Fruit fly (Drosophila melanogaster) whole organism, embryonic: ENCODE results near the gene qjt.

Experiments
- Ada2b ChIP-seq: fragments of 200-800 bp; sonication (Bioruptor generic); IDR thresholded peaks from 2 replicates; pipeline ENCODE4 v1.3.6; 2022; ENCODE audit warnings: missing biosample characterization, missing genetic modification characterization
- Atf-2 ChIP-seq: fragments of 200-800 bp; sonication (Bioruptor generic); optimal IDR thresholded peaks from 2 replicates; lab custom pipeline; 2016; ENCODE audit warnings: missing biosample characterization, missing genetic modification characterization
- Atf3 ChIP-seq: fragments of 200-800 bp; sonication (Bioruptor generic); optimal IDR thresholded peaks from 3 replicates; lab custom pipeline; 2016; ENCODE audit warnings: missing biosample characterization, missing genetic modification characterization
- B-H1 ChIP-seq: fragments of 200-800 bp; sonication (Bioruptor generic); IDR thresholded peaks from 3 replicates; pipeline ENCODE4 v1.3.6; 2022; ENCODE audit warnings: missing biosample characterization, missing genetic modification characterization
- Bdp1 ChIP-seq: fragments of 200-800 bp; sonication (Bioruptor generic); optimal IDR thresholded peaks from 3 replicates; lab custom pipeline; 2016; ENCODE audit warnings: missing biosample characterization, missing genetic modification characterization
- CG10209 ChIP-seq: fragments of 200-800 bp; sonication (Bioruptor generic); optimal IDR thresholded peaks from 3 replicates; lab custom pipeline; 2017; ENCODE audit warnings: missing biosample characterization, mild to moderate bottlenecking, missing genetic modification characterization, missing genetic modification reagents
- CG10543 ChIP-seq: fragments of 200-800 bp; sonication (Bioruptor generic); optimal IDR thresholded peaks from 3 replicates; lab custom pipeline; 2017; ENCODE audit warnings: missing biosample characterization, mild to moderate bottlenecking, missing genetic modification characterization, moderate library complexity
- CG11504 ChIP-seq: fragments of 200-800 bp; sonication (Bioruptor generic); optimal IDR thresholded peaks from 3 replicates; lab custom pipeline; 2019; ENCODE audit warnings: missing biosample characterization, mild to moderate bottlenecking, missing genetic modification characterization, moderate library complexity
- CG11695 ChIP-seq: fragments of 200-800 bp; sonication (Bioruptor generic); IDR thresholded peaks from 3 replicates; pipeline ENCODE4 v1.3.6; 2022; ENCODE audit warnings: missing biosample characterization, missing genetic modification characterization
- CG11696 ChIP-seq: fragments of 200-800 bp; sonication (Bioruptor generic); IDR thresholded peaks from 2 replicates; pipeline ENCODE4 v1.3.6; 2022; ENCODE audit warnings: missing biosample characterization, missing genetic modification characterization
- CG12104 ChIP-seq: fragments of 200-800 bp; sonication (Bioruptor generic); optimal IDR thresholded peaks from 3 replicates; lab custom pipeline; 2016; ENCODE audit warnings: missing biosample characterization, missing genetic modification characterization
- CG12659 ChIP-seq: fragments of 200-800 bp; sonication (Bioruptor generic); optimal IDR thresholded peaks from 3 replicates; lab custom pipeline; 2017; ENCODE audit warnings: mild to moderate bottlenecking, missing biosample characterization, missing genetic modification reagents, missing genetic modification characterization
- CG15073 ChIP-seq: fragments of 200-800 bp; sonication (Bioruptor generic); optimal IDR thresholded peaks from 2 replicates; lab custom pipeline; 2016; ENCODE audit warnings: missing biosample characterization, missing genetic modification characterization
- CG15514 ChIP-seq: fragments of 200-800 bp; sonication (Bioruptor generic); optimal IDR thresholded peaks from 3 replicates; lab custom pipeline; 2017; ENCODE audit warnings: missing biosample characterization, missing genetic modification characterization, mild to moderate bottlenecking, moderate library complexity, missing genetic modification reagents
- CG17186 ChIP-seq: fragments of 200-800 bp; sonication (Bioruptor generic); optimal IDR thresholded peaks from 3 replicates; lab custom pipeline; 2017; ENCODE audit warnings: missing biosample characterization, missing genetic modification reagents, missing genetic modification characterization
- CG17359 ChIP-seq: fragments of 200-800 bp; sonication (Bioruptor generic); optimal IDR thresholded peaks from 3 replicates; lab custom pipeline; 2018; ENCODE audit warnings: missing biosample characterization, mild to moderate bottlenecking, missing genetic modification characterization, moderate library complexity
- CG17361 ChIP-seq: fragments of 200-800 bp; sonication (Bioruptor generic); IDR thresholded peaks from 3 replicates; pipeline ENCODE4 v1.3.6; 2022; ENCODE audit warnings: missing biosample characterization, missing genetic modification characterization
- CG18599 ChIP-seq: fragments of 200-800 bp; sonication (Bioruptor generic); optimal IDR thresholded peaks from 3 replicates; lab custom pipeline; 2017; ENCODE audit warnings: missing biosample characterization, missing genetic modification characterization, mild to moderate bottlenecking, moderate library complexity, missing genetic modification reagents
- CG2199 ChIP-seq: fragments of 200-800 bp; sonication (Bioruptor generic); IDR thresholded peaks from 3 replicates; pipeline ENCODE4 v1.3.6; 2022; ENCODE audit warnings: missing biosample characterization, missing genetic modification characterization
- CG30020 ChIP-seq: fragments of 200-800 bp; optimal IDR thresholded peaks from 2 replicates; lab custom pipeline; 2019; ENCODE audit warnings: missing biosample characterization, mild to moderate bottlenecking, missing genetic modification characterization, moderate library complexity
- CG31441 ChIP-seq: fragments of 200-800 bp; sonication (Bioruptor generic); IDR thresholded peaks from 2 replicates; pipeline ENCODE4 v1.3.6; 2022; ENCODE audit warnings: missing biosample characterization, missing genetic modification characterization
- CG32767 ChIP-seq: fragments of 200-800 bp; sonication (Bioruptor generic); IDR thresholded peaks from 2 replicates; pipeline ENCODE4 v1.3.6; 2022; ENCODE audit warnings: missing biosample characterization, missing genetic modification characterization
- CG34422 ChIP-seq: fragments of 200-800 bp; sonication (Bioruptor generic); IDR thresholded peaks from 3 replicates; pipeline ENCODE4 v1.3.6; 2022; ENCODE audit warnings: missing biosample characterization, missing genetic modification characterization
- CG4282 ChIP-seq: fragments of 200-800 bp; sonication (Bioruptor generic); optimal IDR thresholded peaks from 2 replicates; lab custom pipeline; 2016; ENCODE audit warnings: missing biosample characterization, missing genetic modification characterization
- CG7372 ChIP-seq: fragments of 200-800 bp; sonication (Bioruptor generic); IDR thresholded peaks from 2 replicates; pipeline ENCODE4 v1.3.6; 2022; ENCODE audit warnings: missing biosample characterization, missing genetic modification characterization
- CG8089 ChIP-seq: fragments of 200-800 bp; sonication (Bioruptor generic); optimal IDR thresholded peaks from 3 replicates; lab custom pipeline; 2016; ENCODE audit warnings: missing biosample characterization, missing genetic modification characterization
- CG8478 ChIP-seq: fragments of >200 bp; optimal IDR thresholded peaks from 2 replicates; lab custom pipeline; 2018
- CHES-1-like ChIP-seq: fragments of 200-800 bp; sonication (Bioruptor generic); optimal IDR thresholded peaks from 2 replicates; lab custom pipeline; 2016; ENCODE audit warnings: missing biosample characterization, missing genetic modification characterization
- Chrac-16 ChIP-seq: fragments of 200-800 bp; sonication (Bioruptor generic); optimal IDR thresholded peaks from 3 replicates; lab custom pipeline; 2016; ENCODE audit warnings: missing biosample characterization, missing genetic modification characterization
- Dbx ChIP-seq: fragments of 200-800 bp; sonication (Bioruptor generic); IDR thresholded peaks from 3 replicates; pipeline ENCODE4 v1.3.6; 2022; ENCODE audit warnings: missing biosample characterization, missing genetic modification characterization
- Eip74EF ChIP-seq, 2 experiments: fragments of 200-800 bp in 1 of 2; fragments of >200 bp in 1 of 2; sonication (Bioruptor generic) in 1 of 2; optimal IDR thresholded peaks; 2 replicates each; lab custom pipeline; 2017 to 2019; ENCODE audit warnings: missing biosample characterization in 2 of 2, missing genetic modification characterization in 2 of 2, mild to moderate bottlenecking in 1 of 2, moderate library complexity in 1 of 2
- Jarid2 ChIP-seq: fragments of 200-800 bp; sonication (Bioruptor generic); optimal IDR thresholded peaks from 3 replicates; lab custom pipeline; 2017; ENCODE audit warnings: mild to moderate bottlenecking, missing biosample characterization, missing genetic modification reagents, missing genetic modification characterization
- Mrtf ChIP-seq: fragments of 200-800 bp; sonication (Bioruptor generic); IDR thresholded peaks from 3 replicates; pipeline ENCODE4 v1.3.6; 2022; ENCODE audit warnings: missing biosample characterization, missing genetic modification characterization
- NFAT ChIP-seq: fragments of 200-800 bp; sonication (Bioruptor generic); IDR thresholded peaks from 2 replicates; pipeline ENCODE4 v1.3.6; 2022; ENCODE audit warnings: missing biosample characterization, missing genetic modification characterization
- Sin3A ChIP-seq: fragments of >200 bp; optimal IDR thresholded peaks from 2 replicates; lab custom pipeline; 2018
- Stat92E ChIP-seq, 3 experiments: fragments of >200 bp in 2 of 3; fragments of 200-800 bp in 1 of 3; sonication (Bioruptor generic) in 1 of 3; optimal IDR thresholded peaks; 2 replicates each; lab custom pipeline; 2017 to 2019; ENCODE audit warnings: missing biosample characterization in 3 of 3, missing genetic modification characterization in 3 of 3, mild to moderate bottlenecking in 1 of 3, moderate library complexity in 1 of 3
- Xrp1 ChIP-seq: fragments of 200-800 bp; sonication (Bioruptor generic); IDR thresholded peaks from 2 replicates; pipeline ENCODE4 v1.3.6; 2022; ENCODE audit warnings: missing biosample characterization, missing genetic modification characterization
- YL-1 ChIP-seq: fragments of 200-800 bp; sonication (Bioruptor generic); optimal IDR thresholded peaks from 3 replicates; lab custom pipeline; 2017; ENCODE audit warnings: missing biosample characterization, mild to moderate bottlenecking, missing genetic modification characterization
- bowl ChIP-seq: fragments of 200-800 bp; sonication (Bioruptor generic); IDR thresholded peaks from 2 replicates; pipeline ENCODE4 v1.3.6; 2022; ENCODE audit warnings: missing biosample characterization, missing genetic modification characterization
- ems ChIP-seq: fragments of 200-800 bp; sonication (Bioruptor generic); optimal IDR thresholded peaks from 3 replicates; lab custom pipeline; 2016; ENCODE audit warnings: missing biosample characterization, missing genetic modification characterization
- en ChIP-seq: fragments of 200-800 bp; sonication (Bioruptor generic); optimal IDR thresholded peaks from 2 replicates; lab custom pipeline; 2016; ENCODE audit warnings: missing biosample characterization, missing genetic modification characterization
- klu ChIP-seq: fragments of 200-800 bp; sonication (Bioruptor generic); IDR thresholded peaks from 2 replicates; pipeline ENCODE4 v1.3.6; 2022; ENCODE audit warnings: missing biosample characterization, missing genetic modification characterization
- luna ChIP-seq: fragments of 200-800 bp; sonication (Bioruptor generic); optimal IDR thresholded peaks from 2 replicates; lab custom pipeline; 2016; ENCODE audit warnings: missing biosample characterization, missing genetic modification characterization
- pb ChIP-seq: fragments of 200-800 bp; sonication (Bioruptor generic); optimal IDR thresholded peaks from 3 replicates; lab custom pipeline; 2016; ENCODE audit warnings: missing biosample characterization, missing genetic modification characterization
- pfk ChIP-seq: fragments of 200-800 bp; sonication (Bioruptor generic); optimal IDR thresholded peaks from 2 replicates; lab custom pipeline; 2018; ENCODE audit warnings: missing biosample characterization, mild to moderate bottlenecking, missing genetic modification characterization, moderate library complexity
- tap ChIP-seq: fragments of 200-800 bp; optimal IDR thresholded peaks from 3 replicates; lab custom pipeline; 2019; ENCODE audit warnings: missing biosample characterization, mild to moderate bottlenecking, missing genetic modification characterization, moderate library complexity
- tio ChIP-seq: fragments of 200-800 bp; sonication (Bioruptor generic); optimal IDR thresholded peaks from 2 replicates; lab custom pipeline; 2017; ENCODE audit warnings: missing biosample characterization, missing genetic modification characterization, inconsistent platforms
- tna ChIP-seq: fragments of 200-800 bp; sonication (Bioruptor generic); IDR thresholded peaks from 2 replicates; pipeline ENCODE4 v1.3.6; 2022; ENCODE audit warnings: missing biosample characterization, missing genetic modification characterization; ENCODE audit not compliant: partially characterized antibody
- tup ChIP-seq: fragments of 200-800 bp; sonication (Bioruptor generic); optimal IDR thresholded peaks from 2 replicates; lab custom pipeline; 2016; ENCODE audit warnings: missing biosample characterization, mild to moderate bottlenecking, missing genetic modification characterization, moderate library complexity
- vnd ChIP-seq: fragments of 200-800 bp; sonication (Bioruptor generic); IDR thresholded peaks from 3 replicates; pipeline ENCODE4 v1.3.6; 2022; ENCODE audit warnings: missing biosample characterization, missing genetic modification characterization; ENCODE audit not compliant: partially characterized antibody

The qjt gene

dm6 chr3L:17513893-17514616 lies 35.2 kb downstream of the qjt start, which contains the start of the genes U4-U6-60K and CG7564 (continued):
- TF ChIP-seq Sin3A (lab: Kevin White, UChicago) (peak; percentile 90), CG11504 (tag; lab: Kevin White, UChicago) (no peak), Atf-2 (GFP tag; lab: Kevin White, UChicago) (peak; percentile 32), bowl (GFP tag; lab: Robert Waterston, UW) (no peak), tup (GFP tag; lab: Kevin White, UChicago) (peak; percentile 15), CG11695 (no peak), CHES-1-like (GFP tag; lab: Kevin White, UChicago) (peak; percentile 7), en (GFP tag; lab: Kevin White, UChicago) (no peak), B-H1 (GFP tag; lab: Robert Waterston, UW) (no peak), Stat92E (GFP tag; optimal IDR thresholded peaks at IDR 0.05; lab: Kevin White, UChicago) (no peak), Mrtf (GFP tag; lab: Robert Waterston, UW) (peak; percentile 49; the same call in 1 of the 3 replicates), luna (GFP tag; lab: Kevin White, UChicago) (no peak), CG17361 (GFP tag; lab: Robert Waterston, UW) (peak; percentile 89), CG18599 (GFP tag; lab: Kevin White, UChicago) (peak; percentile 63), CG12659 (peak; percentile 82), tna (GFP tag; lab: Robert Waterston, UW) (peak; percentile 90), CG7372 (GFP tag; lab: Robert Waterston, UW) (peak; percentile 44; the same call in 1 of the 2 replicates), vnd (GFP tag; lab: Robert Waterston, UW) (peak; percentile 98), CG12104 (GFP tag; lab: Kevin White, UChicago) (peak; percentile 71), Atf3 (GFP tag; lab: Kevin White, UChicago) (peak; percentile 38), klu (GFP tag; lab: Robert Waterston, UW) (peak; percentile 48; the same call in 1 of the 2 replicates), pfk (no peak), YL-1 (GFP tag; lab: Kevin White, UChicago) (peak; percentile 74), Dbx (GFP tag; lab: Robert Waterston, UW) (peak; percentile 84), CG15073 (GFP tag; lab: Kevin White, UChicago) (no peak), NFAT (peak; percentile 76), CG17359 (peak; percentile 9), CG30020 (peak; percentile 63), CG8478 (no peak), CG10209 (GFP tag; lab: Kevin White, UChicago) (peak; percentile 72), Xrp1 (GFP tag; lab: Robert Waterston, UW) (peak; percentile 38), CG2199 (GFP tag; lab: Robert Waterston, UW) (no peak), pb (GFP tag; lab: Kevin White, UChicago) (no peak), CG11696 (GFP tag; lab: Robert Waterston, UW) (no peak), Eip74EF (GFP tag; optimal IDR thresholded peaks at IDR 0.05; lab: Kevin White, UChicago) (no peak), ems (GFP tag; lab: Kevin White, UChicago) (peak; percentile 50), Jarid2 (GFP tag; lab: Kevin White, UChicago) (peak; percentile 17), Ada2b (GFP tag; lab: Robert Waterston, UW) (no peak), CG34422 (GFP tag; lab: Robert Waterston, UW) (peak; percentile 33; the same call in 1 of the 3 replicates), Bdp1 (GFP tag; lab: Kevin White, UChicago) (peak; percentile 64), CG32767 (GFP tag; lab: Robert Waterston, UW) (no peak), CG4282 (GFP tag; lab: Kevin White, UChicago) (peak; percentile 8), Chrac-16 (GFP tag; lab: Kevin White, UChicago) (peak; percentile 42), CG8089 (GFP tag; lab: Kevin White, UChicago) (no peak), tio (no peak), CG17186 (peak; percentile 37), tap (no peak), CG15514 (peak; percentile 41), CG31441 (GFP tag; lab: Robert Waterston, UW) (peak; percentile 91), CG10543 (GFP tag; lab: Kevin White, UChicago) (peak; percentile 72)
